Fruit fly (Drosophila melanogaster) whole organism, embryonic: ENCODE results near the gene Prx5.
A peak's percentile ranks its signal among the peaks of the same experiment; 100 is the strongest.

Experiments used
- ATbp ChIP-seq: fragments of 200-800 bp; sonication (Bioruptor generic); optimal IDR thresholded peaks from 2 replicates; lab custom pipeline; 2017; ENCODE audit warnings: missing biosample characterization, mild to moderate bottlenecking, missing genetic modification characterization, missing genetic modification reagents
- CG10543 ChIP-seq: fragments of 200-800 bp; sonication (Bioruptor generic); optimal IDR thresholded peaks from 3 replicates; lab custom pipeline; 2017; ENCODE audit warnings: missing biosample characterization, mild to moderate bottlenecking, missing genetic modification characterization, moderate library complexity
- CG11093 ChIP-seq: fragments of 200-800 bp; sonication (Bioruptor generic); IDR thresholded peaks from 3 replicates; pipeline ENCODE4 v1.3.6; 2022; ENCODE audit warnings: missing biosample characterization, missing genetic modification characterization
- CG14050 ChIP-seq: fragments of 200-800 bp; sonication (Bioruptor generic); IDR thresholded peaks from 3 replicates; pipeline ENCODE4 v1.3.6; 2022; ENCODE audit warnings: missing biosample characterization, missing genetic modification characterization
- CG1529 ChIP-seq: fragments of 200-800 bp; sonication (Bioruptor generic); optimal IDR thresholded peaks from 3 replicates; lab custom pipeline; 2018; ENCODE audit warnings: missing biosample characterization, missing genetic modification characterization
- CG16813 ChIP-seq: fragments of 200-800 bp; sonication (Bioruptor generic); IDR thresholded peaks from 3 replicates; pipeline ENCODE4 v1.3.6; 2022; ENCODE audit warnings: missing biosample characterization, missing genetic modification characterization; ENCODE audit not compliant: partially characterized antibody
- CG17361 ChIP-seq: fragments of 200-800 bp; sonication (Bioruptor generic); IDR thresholded peaks from 3 replicates; pipeline ENCODE4 v1.3.6; 2022; ENCODE audit warnings: missing biosample characterization, missing genetic modification characterization
- CG17612 ChIP-seq: fragments of 200-800 bp; sonication (Bioruptor generic); IDR thresholded peaks from 2 replicates; pipeline ENCODE4 v1.3.6; 2022; ENCODE audit warnings: missing biosample characterization, missing genetic modification characterization
- CG2129 ChIP-seq: fragments of 200-800 bp; sonication (Bioruptor generic); IDR thresholded peaks from 2 replicates; pipeline ENCODE4 v1.3.6; 2022; ENCODE audit warnings: missing biosample characterization, missing genetic modification characterization; ENCODE audit not compliant: partially characterized antibody
- CG30020 ChIP-seq: fragments of 200-800 bp; optimal IDR thresholded peaks from 2 replicates; lab custom pipeline; 2019; ENCODE audit warnings: missing biosample characterization, mild to moderate bottlenecking, missing genetic modification characterization, moderate library complexity
- CG32532 ChIP-seq: fragments of 200-800 bp; sonication (Bioruptor generic); IDR thresholded peaks from 2 replicates; pipeline ENCODE4 v1.3.6; 2022; ENCODE audit warnings: missing biosample characterization, missing genetic modification characterization
- CG33213 ChIP-seq: fragments of 200-800 bp; sonication (Bioruptor generic); optimal IDR thresholded peaks from 3 replicates; lab custom pipeline; 2016; ENCODE audit warnings: missing biosample characterization, missing genetic modification characterization
- CG33557 ChIP-seq: fragments of 200-800 bp; sonication (Bioruptor generic); optimal IDR thresholded peaks from 2 replicates; lab custom pipeline; 2019; ENCODE audit warnings: missing biosample characterization, mild to moderate bottlenecking, missing genetic modification characterization, moderate library complexity
- CG34376 ChIP-seq: fragments of 200-800 bp; sonication (Bioruptor generic); optimal IDR thresholded peaks from 2 replicates; lab custom pipeline; 2018; ENCODE audit warnings: missing biosample characterization, mild to moderate bottlenecking, missing genetic modification characterization
- CG6272 ChIP-seq: fragments of 200-800 bp; sonication (Bioruptor generic); IDR thresholded peaks from 2 replicates; pipeline ENCODE4 v1.3.6; 2022; ENCODE audit warnings: missing biosample characterization, missing genetic modification characterization
- CG6683 ChIP-seq: fragments of 200-800 bp; sonication (Bioruptor generic); optimal IDR thresholded peaks from 2 replicates; lab custom pipeline; 2017; ENCODE audit warnings: missing biosample characterization, mild to moderate bottlenecking, missing genetic modification characterization, missing genetic modification reagents
- CG7556 ChIP-seq: fragments of 200-800 bp; sonication (Bioruptor generic); optimal IDR thresholded peaks from 2 replicates; lab custom pipeline; 2017; ENCODE audit warnings: missing biosample characterization, mild to moderate bottlenecking, missing genetic modification characterization
- CG7745 ChIP-seq: fragments of 200-800 bp; sonication (Bioruptor generic); optimal IDR thresholded peaks from 2 replicates; lab custom pipeline; 2018; ENCODE audit warnings: missing biosample characterization, mild to moderate bottlenecking, missing genetic modification characterization, moderate library complexity
- CTCF ChIP-seq: fragments of 200-800 bp; sonication (Bioruptor generic); optimal IDR thresholded peaks from 2 replicates; lab custom pipeline; 2017; ENCODE audit warnings: missing biosample characterization, mild to moderate bottlenecking, missing genetic modification characterization, moderate library complexity
- CkIIα-i1 ChIP-seq: fragments of 200-800 bp; sonication (Bioruptor generic); IDR thresholded peaks from 2 replicates; pipeline ENCODE4 v1.3.6; 2022; ENCODE audit warnings: missing biosample characterization, missing genetic modification characterization
- Dbx ChIP-seq: fragments of 200-800 bp; sonication (Bioruptor generic); IDR thresholded peaks from 3 replicates; pipeline ENCODE4 v1.3.6; 2022; ENCODE audit warnings: missing biosample characterization, missing genetic modification characterization
- Dek ChIP-seq: fragments of 200-800 bp; sonication (Bioruptor generic); optimal IDR thresholded peaks from 3 replicates; lab custom pipeline; 2019; ENCODE audit warnings: missing biosample characterization, mild to moderate bottlenecking, missing genetic modification characterization, moderate library complexity
- Dll ChIP-seq: fragments of 200-800 bp; sonication (Bioruptor generic); IDR thresholded peaks from 4 replicates; pipeline ENCODE4 v1.3.6; 2022; ENCODE audit warnings: missing biosample characterization, missing genetic modification characterization; ENCODE audit not compliant: partially characterized antibody
- E2f2 ChIP-seq: fragments of 200-800 bp; sonication (Bioruptor generic); IDR thresholded peaks from 2 replicates; pipeline ENCODE4 v1.3.6; 2022; ENCODE audit warnings: missing biosample characterization, missing genetic modification characterization
- Ets97D ChIP-seq: fragments of 200-800 bp; sonication (Bioruptor generic); optimal IDR thresholded peaks from 3 replicates; lab custom pipeline; 2016; ENCODE audit warnings: missing biosample characterization, missing genetic modification characterization
- Gsc ChIP-seq: fragments of 200-800 bp; sonication (Bioruptor generic); IDR thresholded peaks from 2 replicates; pipeline ENCODE4 v1.3.6; 2022; ENCODE audit warnings: missing biosample characterization, missing genetic modification characterization
- Hr39 ChIP-seq: fragments of >200 bp; optimal IDR thresholded peaks from 2 replicates; lab custom pipeline; 2017
- Nf-YA ChIP-seq: fragments of 200-800 bp; sonication (Bioruptor generic); IDR thresholded peaks from 2 replicates; pipeline ENCODE4 v1.3.6; 2022; ENCODE audit warnings: missing biosample characterization, missing genetic modification characterization
- Ptx1 ChIP-seq: fragments of 200-800 bp; sonication (Bioruptor generic); IDR thresholded peaks from 2 replicates; pipeline ENCODE4 v1.3.6; 2022; ENCODE audit warnings: missing biosample characterization, missing genetic modification characterization
- Ravus ChIP-seq: fragments of 200-800 bp; sonication (Bioruptor generic); IDR thresholded peaks from 2 replicates; pipeline ENCODE4 v1.3.6; 2022; ENCODE audit warnings: missing biosample characterization, missing genetic modification characterization
- Scr ChIP-seq: fragments of 200-800 bp; sonication (Bioruptor generic); IDR thresholded peaks from 2 replicates; pipeline ENCODE4 v1.3.6; 2022; ENCODE audit warnings: missing biosample characterization, missing genetic modification characterization; ENCODE audit not compliant: partially characterized antibody
- Sry-β ChIP-seq: fragments of 200-800 bp; sonication (Bioruptor generic); optimal IDR thresholded peaks from 2 replicates; lab custom pipeline; 2018; ENCODE audit warnings: missing biosample characterization, mild to moderate bottlenecking, missing genetic modification characterization, moderate library complexity
- YL-1 ChIP-seq: fragments of 200-800 bp; sonication (Bioruptor generic); optimal IDR thresholded peaks from 3 replicates; lab custom pipeline; 2017; ENCODE audit warnings: missing biosample characterization, mild to moderate bottlenecking, missing genetic modification characterization
- al ChIP-seq: fragments of 200-800 bp; sonication (Bioruptor generic); IDR thresholded peaks from 2 replicates; pipeline ENCODE4 v1.3.6; 2022; ENCODE audit warnings: missing biosample characterization, missing genetic modification characterization
- ase ChIP-seq: fragments of 200-800 bp; sonication (Bioruptor generic); IDR thresholded peaks from 3 replicates; pipeline ENCODE4 v1.3.6; 2022; ENCODE audit warnings: missing biosample characterization, missing genetic modification characterization
- chm ChIP-seq: fragments of 200-800 bp; sonication (Bioruptor generic); IDR thresholded peaks from 2 replicates; pipeline ENCODE4 v1.3.6; 2022; ENCODE audit warnings: missing biosample characterization, missing genetic modification characterization
- crp ChIP-seq, 2 experiments: fragments of 200-800 bp; sonication (Bioruptor generic); optimal IDR thresholded peaks; 2 replicates in 1 of 2; 3 replicates in 1 of 2; lab custom pipeline; 2017; ENCODE audit warnings: missing biosample characterization in 2 of 2, missing genetic modification characterization in 2 of 2, mild to moderate bottlenecking in 1 of 2, moderate library complexity in 1 of 2
- cwo ChIP-seq: fragments of 200-800 bp; sonication (Bioruptor generic); optimal IDR thresholded peaks from 3 replicates; lab custom pipeline; 2017; ENCODE audit warnings: missing biosample characterization, missing genetic modification characterization, mild to moderate bottlenecking, moderate library complexity, missing genetic modification reagents
- dan ChIP-seq: fragments of 200-800 bp; sonication (Bioruptor generic); IDR thresholded peaks from 2 replicates; pipeline ENCODE4 v1.3.6; 2022; ENCODE audit warnings: missing biosample characterization, missing genetic modification characterization
- dimm ChIP-seq: fragments of 200-800 bp; sonication (Bioruptor generic); IDR thresholded peaks from 2 replicates; pipeline ENCODE4 v1.3.6; 2022; ENCODE audit warnings: missing biosample characterization, missing genetic modification characterization
- dmrt11E ChIP-seq: fragments of 200-800 bp; sonication (Bioruptor generic); optimal IDR thresholded peaks from 3 replicates; lab custom pipeline; 2018; ENCODE audit warnings: missing biosample characterization, mild to moderate bottlenecking, missing genetic modification characterization, moderate library complexity
- fd64A ChIP-seq: fragments of 200-800 bp; sonication (Bioruptor generic); optimal IDR thresholded peaks from 3 replicates; lab custom pipeline; 2018; ENCODE audit warnings: missing biosample characterization, mild to moderate bottlenecking, missing genetic modification characterization
- gfzf ChIP-seq: fragments of 200-800 bp; sonication (Bioruptor generic); optimal IDR thresholded peaks from 2 replicates; lab custom pipeline; 2016; ENCODE audit warnings: missing biosample characterization, mild to moderate bottlenecking, missing genetic modification characterization, moderate library complexity
- ham ChIP-seq: fragments of 200-800 bp; sonication (Bioruptor generic); IDR thresholded peaks from 2 replicates; pipeline ENCODE4 v1.3.6; 2022; ENCODE audit warnings: missing biosample characterization, missing genetic modification characterization
- her ChIP-seq: fragments of 200-800 bp; sonication (Bioruptor generic); optimal IDR thresholded peaks from 2 replicates; lab custom pipeline; 2016; ENCODE audit warnings: missing biosample characterization, missing genetic modification characterization
- ken ChIP-seq: fragments of 200-800 bp; sonication (Bioruptor generic); IDR thresholded peaks from 3 replicates; pipeline ENCODE4 v1.3.6; 2022; ENCODE audit warnings: missing biosample characterization, missing genetic modification characterization
- nerfin-1 ChIP-seq: fragments of 200-800 bp; sonication (Bioruptor generic); optimal IDR thresholded peaks from 3 replicates; lab custom pipeline; 2019; ENCODE audit warnings: missing biosample characterization, mild to moderate bottlenecking, missing genetic modification characterization, moderate library complexity
- odd ChIP-seq: fragments of 200-800 bp; sonication (Bioruptor generic); optimal IDR thresholded peaks from 2 replicates; lab custom pipeline; 2017; ENCODE audit warnings: missing biosample characterization, mild to moderate bottlenecking, missing genetic modification characterization
- pita ChIP-seq: fragments of 200-800 bp; sonication (Bioruptor generic); optimal IDR thresholded peaks from 2 replicates; lab custom pipeline; 2017; ENCODE audit warnings: missing biosample characterization, mild to moderate bottlenecking, missing genetic modification characterization
- tin ChIP-seq: fragments of 200-800 bp; sonication (Bioruptor generic); optimal IDR thresholded peaks from 3 replicates; lab custom pipeline; 2016; ENCODE audit warnings: missing biosample characterization, missing genetic modification characterization
- zfh2 ChIP-seq: fragments of 200-800 bp; sonication (Bioruptor generic); optimal IDR thresholded peaks from 2 replicates; lab custom pipeline; 2016; ENCODE audit warnings: missing biosample characterization, missing genetic modification characterization

Gene Prx5

dm6 chr3R:18188702-18189125 lies 21.6 kb upstream of the Prx5 start, which contains the start of the genes CG12321 and MED17 (continued):
- no peak for TF ChIP-seq ham (GFP tag; lab: Robert Waterston, UW)
- no peak for TF ChIP-seq ATbp (GFP tag; lab: Kevin White, UChicago)
- peak; percentile 73 for TF ChIP-seq CG30020
- peak; percentile 90 for TF ChIP-seq al (GFP tag; lab: Robert Waterston, UW)
- TF ChIP-seq CG11093 (GFP tag; lab: Robert Waterston, UW) = peak; percentile 80
- TF ChIP-seq CTCF (GFP tag; lab: Kevin White, UChicago) = peak; percentile 48
- TF ChIP-seq dmrt11E (tag; lab: Kevin White, UChicago) = peak; percentile 87
- peak; percentile 80 for TF ChIP-seq Nf-YA
- no peak for TF ChIP-seq pita (GFP tag; lab: Kevin White, UChicago)
- peak; percentile 92 for TF ChIP-seq tin (GFP tag; lab: Kevin White, UChicago)
- peak; percentile 11 for TF ChIP-seq CG34376 (GFP tag; lab: Kevin White, UChicago)
- TF ChIP-seq Ets97D (GFP tag; lab: Kevin White, UChicago) = peak; percentile 55
- peak; percentile 79 for TF ChIP-seq chm
- TF ChIP-seq Dek (tag; lab: Kevin White, UChicago) = peak; percentile 85
- TF ChIP-seq Scr = 0 out of 2 replicates have a peak, but pooled peaks have one; percentile 16
- peak; percentile 27; the same call in 1 of the 2 replicates for TF ChIP-seq Ravus (GFP tag; lab: Robert Waterston, UW)
- TF ChIP-seq crp (GFP tag; optimal IDR thresholded peaks at IDR 0.05; lab: Kevin White, UChicago) = peak in 1 of 2 experiments; percentile 53
- TF ChIP-seq fd64A = no peak
- TF ChIP-seq odd (GFP tag; lab: Kevin White, UChicago) = peak; percentile 58
- TF ChIP-seq ken (GFP tag; lab: Robert Waterston, UW) = peak; percentile 88
- TF ChIP-seq dan (GFP tag; lab: Robert Waterston, UW) = peak; percentile 49; the same call in 1 of the 2 replicates
- peak; percentile 86 for TF ChIP-seq CG6272 (GFP tag; lab: Robert Waterston, UW)
- TF ChIP-seq CG6683 (GFP tag; lab: Kevin White, UChicago) = peak; percentile 71
- peak; percentile 96 for TF ChIP-seq CG17361 (GFP tag; lab: Robert Waterston, UW)
- peak; percentile 54; the same call in 1 of the 2 replicates for TF ChIP-seq dimm (GFP tag; lab: Robert Waterston, UW)
- peak; percentile 85 for TF ChIP-seq CG10543 (GFP tag; lab: Kevin White, UChicago)
- peak; percentile 85 for TF ChIP-seq CG7556 (GFP tag; lab: Kevin White, UChicago)
- TF ChIP-seq Hr39 = no peak
- peak; percentile 65 for TF ChIP-seq nerfin-1 (tag; lab: Kevin White, UChicago)
- peak; percentile 85 for TF ChIP-seq ase (GFP tag; lab: Robert Waterston, UW)
- TF ChIP-seq CG17612 (GFP tag; lab: Robert Waterston, UW) = peak; percentile 70
- no peak for TF ChIP-seq CG7745 (tag; lab: Kevin White, UChicago)
- TF ChIP-seq E2f2 = peak; percentile 73
- TF ChIP-seq Gsc (GFP tag; lab: Robert Waterston, UW) = peak; percentile 52
- TF ChIP-seq CG33213 (GFP tag; lab: Kevin White, UChicago) = peak; percentile 47
- no peak for TF ChIP-seq gfzf (GFP tag; lab: Kevin White, UChicago)
- TF ChIP-seq Dll = 0 out of 4 replicates have a peak, but pooled peaks have one; percentile 45
- TF ChIP-seq zfh2 = peak; percentile 79
- peak; percentile 75 for TF ChIP-seq cwo
- peak; percentile 84 for TF ChIP-seq YL-1 (GFP tag; lab: Kevin White, UChicago)
- peak; percentile 16; the same call in 1 of the 2 replicates for TF ChIP-seq CkIIα-i1 (GFP tag; lab: Robert Waterston, UW)
- TF ChIP-seq CG16813 (GFP tag; lab: Robert Waterston, UW) = peak; percentile 42; the same call in 1 of the 3 replicates
- no peak for TF ChIP-seq her (GFP tag; lab: Kevin White, UChicago)
- TF ChIP-seq CG1529 (GFP tag; lab: Kevin White, UChicago) = peak; percentile 68
- no peak for TF ChIP-seq CG2129 (GFP tag; lab: Robert Waterston, UW)
- peak; percentile 91 for TF ChIP-seq CG32532
- peak; percentile 93 for TF ChIP-seq Ptx1 (GFP tag; lab: Robert Waterston, UW)
- peak; percentile 45 for TF ChIP-seq Sry-β
- TF ChIP-seq CG33557 (GFP tag; lab: Kevin White, UChicago) = peak; percentile 72
- TF ChIP-seq Dbx (GFP tag; lab: Robert Waterston, UW) = peak; percentile 96
- peak; percentile 69 for TF ChIP-seq CG14050 (GFP tag; lab: Robert Waterston, UW)
